Worm (Caenorhabditis elegans): ENCODE results near the gene his-39.

Gene his-39

ce11 chrV:8495965-8496364 is 40.3 kb upstream of the his-39 start (continued):
- TF ChIP-seq lag-1 (GFP tag; IDR thresholded peaks at IDR 0.05) (no peak), F10E7.11 (tag; optimal IDR thresholded peaks at IDR 0.05) (no peak), egl-18 (GFP tag; IDR thresholded peaks at IDR 0.05) (no peak), ztf-6 (GFP tag; IDR thresholded peaks at IDR 0.05) (no peak), gei-17 (GFP tag; optimal IDR thresholded peaks at IDR 0.05) (no peak), tbp1 (GFP tag; optimal IDR thresholded peaks at IDR 0.05) (peak; percentile 93), nhr-179 (tag; optimal IDR thresholded peaks at IDR 0.05) (no peak), dox-1 (GFP tag; IDR thresholded peaks at IDR 0.05) (peak; percentile 82), aptf-3 (GFP tag; IDR thresholded peaks at IDR 0.05) (no peak), Y53F4B.3 (GFP tag; IDR thresholded peaks at IDR 0.05) (no peak), hmg-20 (GFP tag; IDR thresholded peaks at IDR 0.05) (no peak), hlh-12 (tag; optimal IDR thresholded peaks at IDR 0.05) (no peak), T26A5.8 (tag; optimal IDR thresholded peaks at IDR 0.05) (peak; percentile 70), ceh-58 (GFP tag; IDR thresholded peaks at IDR 0.05) (no peak), B0261.1 (tag; optimal IDR thresholded peaks at IDR 0.05) (peak; percentile 89), ceh-91 (GFP tag; IDR thresholded peaks at IDR 0.05) (0 out of 2 replicates have a peak, but pooled peaks have one; percentile 36), dpff-1 (tag; optimal IDR thresholded peaks at IDR 0.05) (no peak), Y79H2A.3 (GFP tag; conservative IDR thresholded peaks at IDR 0.05) (no peak), akir-1 (GFP tag; optimal IDR thresholded peaks at IDR 0.05) (no peak), madf-3 (GFP tag; IDR thresholded peaks at IDR 0.05) (no peak), atf-7 (tag; optimal IDR thresholded peaks at IDR 0.05) (no peak), snpc-3.4 (tag; optimal IDR thresholded peaks at IDR 0.05) (peak; percentile 34), ztf-18 (tag; optimal IDR thresholded peaks at IDR 0.05) (peak; percentile 47), ama-1 (optimal IDR thresholded peaks at IDR 0.05) (no peak), ama-1 (GFP tag; optimal IDR thresholded peaks at IDR 0.05) (peak in 1 of 2 experiments; percentile 72), nfya-1 (tag; optimal IDR thresholded peaks at IDR 0.05; ENCODE audit: borderline replicate concordance, insufficient read depth) (no peak), zfh-2 (GFP tag; conservative IDR thresholded peaks at IDR 0.05) (no peak), ztf-28 (GFP tag; IDR thresholded peaks at IDR 0.05) (no peak), zim-3 (tag; optimal IDR thresholded peaks at IDR 0.05) (no peak), dpl-1 (GFP tag; optimal IDR thresholded peaks at IDR 0.05) (no peak), sea-2 (GFP tag; IDR thresholded peaks at IDR 0.05) (no peak), Y53G8AR.9 (GFP tag; conservative IDR thresholded peaks at IDR 0.05) (peak; percentile 46; the same call in 1 of the 2 replicates), madf-6 (GFP tag; IDR thresholded peaks at IDR 0.05) (peak; percentile 13; the same call in 1 of the 2 replicates), mes-4 (tag; optimal IDR thresholded peaks at IDR 0.05) (no peak), nfyb-1 (GFP tag; IDR thresholded peaks at IDR 0.05) (no peak), nfya-2 (GFP tag; IDR thresholded peaks at IDR 0.05) (no peak), ztf-25 (GFP tag; IDR thresholded peaks at IDR 0.05) (peak; percentile 72; the same call in 1 of the 2 replicates), B0019.2 (GFP tag; conservative IDR thresholded peaks at IDR 0.05) (no peak), hrde-1 (tag; optimal IDR thresholded peaks at IDR 0.05; ENCODE audit: borderline replicate concordance) (peak; percentile 6), mcd-1 (GFP tag; IDR thresholded peaks at IDR 0.05) (no peak), T07F8.4 (tag; optimal IDR thresholded peaks at IDR 0.05) (peak; percentile 35), D2030.7 (GFP tag; IDR thresholded peaks at IDR 0.05) (peak; percentile 66), F57A8.1 (GFP tag; optimal IDR thresholded peaks at IDR 0.05) (no peak), xnd-1 (tag; optimal IDR thresholded peaks at IDR 0.05) (no peak), unc-130 (GFP tag; optimal IDR thresholded peaks at IDR 0.05) (no peak), hsf-1 (GFP tag; IDR thresholded peaks at IDR 0.05) (peak; percentile 60; the same call in 1 of the 2 replicates), lsy-27 (tag; optimal IDR thresholded peaks at IDR 0.05; ENCODE audit: borderline replicate concordance, insufficient read depth) (no peak), B0336.3 (GFP tag; IDR thresholded peaks at IDR 0.05) (peak; percentile 50; the same call in 1 of the 2 replicates), hmg-1.2 (GFP tag; IDR thresholded peaks at IDR 0.05) (peak; percentile 72), hlh-26 (GFP tag; conservative IDR thresholded peaks at IDR 0.05) (no peak)
